Fruit fly (Drosophila melanogaster) whole organism, embryonic: ENCODE results near the gene CG2641.
A peak's percentile ranks its signal among the peaks of the same experiment; 100 is the strongest.

ENCODE experiments used
- ATbp ChIP-seq: fragments of 200-800 bp; sonication (Bioruptor generic); optimal IDR thresholded peaks from 2 replicates; lab custom pipeline; 2017; ENCODE audit warnings: missing biosample characterization, mild to moderate bottlenecking, missing genetic modification characterization, missing genetic modification reagents
- B-H1 ChIP-seq: fragments of 200-800 bp; sonication (Bioruptor generic); IDR thresholded peaks from 3 replicates; pipeline ENCODE4 v1.3.6; 2022; ENCODE audit warnings: missing biosample characterization, missing genetic modification characterization
- CG10366 ChIP-seq: fragments of 200-800 bp; sonication (Bioruptor generic); IDR thresholded peaks from 2 replicates; pipeline ENCODE4 v1.3.6; 2022; ENCODE audit warnings: missing biosample characterization, missing genetic modification characterization
- CG10543 ChIP-seq: fragments of 200-800 bp; sonication (Bioruptor generic); optimal IDR thresholded peaks from 3 replicates; lab custom pipeline; 2017; ENCODE audit warnings: missing biosample characterization, mild to moderate bottlenecking, missing genetic modification characterization, moderate library complexity
- CG11504 ChIP-seq: fragments of 200-800 bp; sonication (Bioruptor generic); optimal IDR thresholded peaks from 3 replicates; lab custom pipeline; 2019; ENCODE audit warnings: missing biosample characterization, mild to moderate bottlenecking, missing genetic modification characterization, moderate library complexity
- CG12104 ChIP-seq: fragments of 200-800 bp; sonication (Bioruptor generic); optimal IDR thresholded peaks from 3 replicates; lab custom pipeline; 2016; ENCODE audit warnings: missing biosample characterization, missing genetic modification characterization
- CG13296 ChIP-seq: fragments of 200-800 bp; sonication (Bioruptor generic); optimal IDR thresholded peaks from 3 replicates; lab custom pipeline; 2018; ENCODE audit warnings: missing biosample characterization, mild to moderate bottlenecking, missing genetic modification characterization
- CG13624 ChIP-seq: fragments of 200-800 bp; sonication (Bioruptor generic); optimal IDR thresholded peaks from 2 replicates; lab custom pipeline; 2016; ENCODE audit warnings: missing biosample characterization, missing genetic modification characterization
- CG13775 ChIP-seq: fragments of 200-800 bp; sonication (Bioruptor generic); optimal IDR thresholded peaks from 3 replicates; lab custom pipeline; 2017; ENCODE audit warnings: missing biosample characterization, mild to moderate bottlenecking, missing genetic modification characterization
- CG14441 ChIP-seq: fragments of 200-800 bp; sonication (Bioruptor generic); IDR thresholded peaks from 2 replicates; pipeline ENCODE4 v1.3.6; 2022; ENCODE audit warnings: missing biosample characterization, missing genetic modification characterization
- CG14965 ChIP-seq: fragments of 200-800 bp; sonication (Bioruptor generic); optimal IDR thresholded peaks from 2 replicates; lab custom pipeline; 2016; ENCODE audit warnings: missing biosample characterization, missing genetic modification characterization, borderline replicate concordance
- CG15269 ChIP-seq: fragments of 200-800 bp; sonication (Bioruptor generic); optimal IDR thresholded peaks from 2 replicates; lab custom pipeline; 2018; ENCODE audit warnings: missing biosample characterization, mild to moderate bottlenecking, missing genetic modification characterization, moderate library complexity
- CG18619 ChIP-seq: fragments of 200-800 bp; sonication (Bioruptor generic); optimal IDR thresholded peaks from 3 replicates; lab custom pipeline; 2017; ENCODE audit warnings: missing biosample characterization, mild to moderate bottlenecking, missing genetic modification characterization
- CG2202 ChIP-seq: fragments of 200-800 bp; sonication (Bioruptor generic); optimal IDR thresholded peaks from 2 replicates; lab custom pipeline; 2018; ENCODE audit warnings: missing biosample characterization, mild to moderate bottlenecking, missing genetic modification characterization
- CG32532 ChIP-seq: fragments of 200-800 bp; sonication (Bioruptor generic); IDR thresholded peaks from 2 replicates; pipeline ENCODE4 v1.3.6; 2022; ENCODE audit warnings: missing biosample characterization, missing genetic modification characterization
- CG5180 ChIP-seq: fragments of 200-800 bp; sonication (Bioruptor generic); optimal IDR thresholded peaks from 3 replicates; lab custom pipeline; 2017; ENCODE audit warnings: missing biosample characterization, missing genetic modification characterization, mild to moderate bottlenecking, moderate library complexity, missing genetic modification reagents
- CG7556 ChIP-seq: fragments of 200-800 bp; sonication (Bioruptor generic); optimal IDR thresholded peaks from 2 replicates; lab custom pipeline; 2017; ENCODE audit warnings: missing biosample characterization, mild to moderate bottlenecking, missing genetic modification characterization
- CG7839 ChIP-seq: fragments of 200-800 bp; sonication (Bioruptor generic); optimal IDR thresholded peaks from 3 replicates; lab custom pipeline; 2018; ENCODE audit warnings: missing biosample characterization, mild to moderate bottlenecking, missing genetic modification characterization, moderate library complexity
- CG9727 ChIP-seq: fragments of 200-800 bp; sonication (Bioruptor generic); optimal IDR thresholded peaks from 3 replicates; lab custom pipeline; 2017; ENCODE audit warnings: missing biosample characterization, mild to moderate bottlenecking, missing genetic modification characterization
- CkIIα-i1 ChIP-seq: fragments of 200-800 bp; sonication (Bioruptor generic); IDR thresholded peaks from 2 replicates; pipeline ENCODE4 v1.3.6; 2022; ENCODE audit warnings: missing biosample characterization, missing genetic modification characterization
- CoRest ChIP-seq: fragments of 200-800 bp; sonication (Bioruptor generic); optimal IDR thresholded peaks from 3 replicates; lab custom pipeline; 2018; ENCODE audit warnings: missing biosample characterization, mild to moderate bottlenecking, missing genetic modification characterization, moderate library complexity
- Drgx ChIP-seq: fragments of 200-800 bp; sonication (Bioruptor generic); IDR thresholded peaks from 2 replicates; pipeline ENCODE4 v1.3.6; 2022; ENCODE audit warnings: missing biosample characterization, missing genetic modification characterization
- E2f2 ChIP-seq: fragments of 200-800 bp; sonication (Bioruptor generic); IDR thresholded peaks from 2 replicates; pipeline ENCODE4 v1.3.6; 2022; ENCODE audit warnings: missing biosample characterization, missing genetic modification characterization
- Ets65A ChIP-seq: fragments of 200-800 bp; sonication (Bioruptor generic); peaks from one replicate; lab custom pipeline; 2016; ENCODE audit warnings: missing biosample characterization, missing genetic modification characterization
- H2.0 ChIP-seq: fragments of 200-800 bp; sonication (Bioruptor generic); IDR thresholded peaks from 2 replicates; pipeline ENCODE4 v1.3.6; 2022; ENCODE audit warnings: missing biosample characterization, missing genetic modification characterization
- HmgZ ChIP-seq: fragments of 200-800 bp; sonication (Bioruptor generic); optimal IDR thresholded peaks from 2 replicates; lab custom pipeline; 2018; ENCODE audit warnings: missing biosample characterization, mild to moderate bottlenecking, missing genetic modification characterization
- Hmr ChIP-seq: fragments of 200-800 bp; sonication (Bioruptor generic); optimal IDR thresholded peaks from 3 replicates; lab custom pipeline; 2017; ENCODE audit warnings: mild to moderate bottlenecking, missing biosample characterization, missing genetic modification reagents, missing genetic modification characterization
- MESR4 ChIP-seq: fragments of 200-800 bp; sonication (Bioruptor generic); optimal IDR thresholded peaks from 2 replicates; lab custom pipeline; 2018; ENCODE audit warnings: missing biosample characterization, mild to moderate bottlenecking, missing genetic modification characterization, moderate library complexity
- Meics ChIP-seq: fragments of 200-800 bp; sonication (Bioruptor generic); optimal IDR thresholded peaks from 2 replicates; lab custom pipeline; 2017; ENCODE audit warnings: missing biosample characterization, mild to moderate bottlenecking, missing genetic modification characterization
- NC2β ChIP-seq: fragments of 200-800 bp; sonication (Bioruptor generic); optimal IDR thresholded peaks from 2 replicates; lab custom pipeline; 2016; ENCODE audit warnings: missing biosample characterization, missing genetic modification characterization
- Nf-YC ChIP-seq: fragments of 200-800 bp; optimal IDR thresholded peaks from 3 replicates; lab custom pipeline; 2019; ENCODE audit warnings: missing biosample characterization, mild to moderate bottlenecking, missing genetic modification characterization, moderate library complexity
- Opbp ChIP-seq: fragments of 200-800 bp; sonication (Bioruptor generic); IDR thresholded peaks from 3 replicates; pipeline ENCODE4 v1.3.6; 2022; ENCODE audit warnings: missing biosample characterization, missing genetic modification characterization; ENCODE audit not compliant: partially characterized antibody
- Ptx1 ChIP-seq: fragments of 200-800 bp; sonication (Bioruptor generic); IDR thresholded peaks from 2 replicates; pipeline ENCODE4 v1.3.6; 2022; ENCODE audit warnings: missing biosample characterization, missing genetic modification characterization
- Rx ChIP-seq: fragments of 200-800 bp; sonication (Bioruptor generic); IDR thresholded peaks from 2 replicates; pipeline ENCODE4 v1.3.6; 2022; ENCODE audit warnings: missing biosample characterization, missing genetic modification characterization
- Sry-β ChIP-seq: fragments of 200-800 bp; sonication (Bioruptor generic); optimal IDR thresholded peaks from 2 replicates; lab custom pipeline; 2018; ENCODE audit warnings: missing biosample characterization, mild to moderate bottlenecking, missing genetic modification characterization, moderate library complexity
- az2 ChIP-seq: fragments of 200-800 bp; sonication (Bioruptor generic); optimal IDR thresholded peaks from 3 replicates; lab custom pipeline; 2016; ENCODE audit warnings: missing biosample characterization, missing genetic modification characterization
- bcd ChIP-seq: fragments of 200-800 bp; sonication (Bioruptor generic); optimal IDR thresholded peaks from 2 replicates; lab custom pipeline; 2017; ENCODE audit warnings: missing biosample characterization, mild to moderate bottlenecking, missing genetic modification characterization
- danr ChIP-seq: fragments of 200-800 bp; sonication (Bioruptor generic); IDR thresholded peaks from 2 replicates; pipeline ENCODE4 v1.3.6; 2022; ENCODE audit warnings: missing biosample characterization, missing genetic modification characterization
- dysf ChIP-seq: fragments of 200-800 bp; sonication (Bioruptor generic); IDR thresholded peaks from 3 replicates; pipeline ENCODE4 v1.3.6; 2022; ENCODE audit warnings: missing biosample characterization, missing genetic modification characterization
- emc ChIP-seq: fragments of 200-800 bp; sonication (Bioruptor generic); optimal IDR thresholded peaks from 2 replicates; lab custom pipeline; 2016; ENCODE audit warnings: missing biosample characterization, missing genetic modification characterization
- ewg ChIP-seq: fragments of 200-800 bp; sonication (Bioruptor generic); optimal IDR thresholded peaks from 3 replicates; lab custom pipeline; 2017; ENCODE audit warnings: mild to moderate bottlenecking, missing biosample characterization, missing genetic modification reagents, missing genetic modification characterization
- gro ChIP-seq: fragments of 200-800 bp; sonication (Bioruptor generic); optimal IDR thresholded peaks from 2 replicates; lab custom pipeline; 2016; ENCODE audit warnings: missing biosample characterization, missing genetic modification characterization
- klu ChIP-seq: fragments of 200-800 bp; sonication (Bioruptor generic); IDR thresholded peaks from 2 replicates; pipeline ENCODE4 v1.3.6; 2022; ENCODE audit warnings: missing biosample characterization, missing genetic modification characterization
- lmd ChIP-seq: fragments of 200-800 bp; sonication (Bioruptor generic); IDR thresholded peaks from 2 replicates; pipeline ENCODE4 v1.3.6; 2022; ENCODE audit warnings: missing biosample characterization, missing genetic modification characterization
- sens ChIP-seq: fragments of 200-800 bp; sonication (Bioruptor generic); peaks from one replicate; lab custom pipeline; 2016; ENCODE audit warnings: missing biosample characterization, missing genetic modification characterization
- slbo ChIP-seq: fragments of 200-800 bp; sonication (Bioruptor generic); IDR thresholded peaks from 2 replicates; pipeline ENCODE4 v1.3.6; 2022; ENCODE audit warnings: missing biosample characterization, missing genetic modification characterization
- sna ChIP-seq: fragments of 200-800 bp; sonication (Bioruptor generic); IDR thresholded peaks from 2 replicates; pipeline ENCODE4 v1.3.6; 2022; ENCODE audit warnings: missing biosample characterization, missing genetic modification characterization; ENCODE audit not compliant: partially characterized antibody
- ssp ChIP-seq: fragments of 200-800 bp; sonication (Bioruptor generic); IDR thresholded peaks from 2 replicates; pipeline ENCODE4 v1.3.6; 2022; ENCODE audit warnings: missing biosample characterization, missing genetic modification characterization
- tgo ChIP-seq: fragments of 200-800 bp; sonication (Bioruptor generic); IDR thresholded peaks from 3 replicates; pipeline ENCODE4 v1.3.6; 2022; ENCODE audit warnings: missing biosample characterization, missing genetic modification characterization
- tin ChIP-seq: fragments of 200-800 bp; sonication (Bioruptor generic); optimal IDR thresholded peaks from 3 replicates; lab custom pipeline; 2016; ENCODE audit warnings: missing biosample characterization, missing genetic modification characterization
- tx ChIP-seq: fragments of 200-800 bp; sonication (Bioruptor generic); optimal IDR thresholded peaks from 2 replicates; lab custom pipeline; 2016; ENCODE audit warnings: missing biosample characterization, missing genetic modification characterization

Gene CG2641

dm6 chr3R:7821559-7821958 lies 27.7 kb downstream of the CG2641 start (continued):
- TF ChIP-seq CG10366 (GFP tag; lab: Robert Waterston, UW) (peak; percentile 22; the same call in 1 of the 2 replicates), Drgx (GFP tag; lab: Robert Waterston, UW) (peak; percentile 32; the same call in 1 of the 2 replicates), CG12104 (GFP tag; lab: Kevin White, UChicago) (no peak), Ets65A (GFP tag; lab: Kevin White, UChicago) (peak; percentile 89), sna (GFP tag; lab: Robert Waterston, UW) (no peak), CG32532 (GFP tag; lab: Robert Waterston, UW) (peak; percentile 49), ATbp (GFP tag; lab: Kevin White, UChicago) (peak; percentile 1), Rx (GFP tag; lab: Robert Waterston, UW) (peak; percentile 27; the same call in 1 of the 2 replicates), CG7839 (tag; lab: Kevin White, UChicago) (peak; percentile 52), Sry-β (no peak), CG13624 (GFP tag; lab: Kevin White, UChicago) (peak; percentile 40), bcd (GFP tag; lab: Kevin White, UChicago) (peak; percentile 40), CG14965 (GFP tag; lab: Kevin White, UChicago) (no peak), tx (GFP tag; lab: Kevin White, UChicago) (no peak), CG10543 (GFP tag; lab: Kevin White, UChicago) (peak; percentile 39), ssp (GFP tag; lab: Robert Waterston, UW) (peak; percentile 49; the same call in 1 of the 2 replicates), CkIIα-i1 (GFP tag; lab: Robert Waterston, UW) (no peak), ewg (GFP tag; lab: Kevin White, UChicago) (peak; percentile 37), NC2β (GFP tag; lab: Kevin White, UChicago) (no peak), slbo (GFP tag; lab: Robert Waterston, UW) (peak; percentile 63), CG11504 (tag; lab: Kevin White, UChicago) (peak; percentile 45), CG13775 (GFP tag; lab: Kevin White, UChicago) (peak; percentile 32), tgo (GFP tag; lab: Robert Waterston, UW) (peak; percentile 43; the same call in 2 of the 3 replicates), CG2202 (tag; lab: Kevin White, UChicago) (no peak), Opbp (no peak), klu (GFP tag; lab: Robert Waterston, UW) (0 out of 2 replicates have a peak, but pooled peaks have one; percentile 36), az2 (GFP tag; lab: Kevin White, UChicago) (peak; percentile 8), B-H1 (GFP tag; lab: Robert Waterston, UW) (no peak), gro (peak; percentile 16), Hmr (GFP tag; lab: Kevin White, UChicago) (peak; percentile 80), Nf-YC (tag; lab: Kevin White, UChicago) (peak; percentile 39), dysf (peak; percentile 64), CG15269 (tag; lab: Kevin White, UChicago) (peak; percentile 48), sens (GFP tag; lab: Kevin White, UChicago) (peak; percentile 39), emc (GFP tag; lab: Kevin White, UChicago) (no peak), danr (GFP tag; lab: Robert Waterston, UW) (0 out of 2 replicates have a peak, but pooled peaks have one; percentile 22), CG7556 (GFP tag; lab: Kevin White, UChicago) (peak; percentile 66), MESR4 (GFP tag; lab: Kevin White, UChicago) (no peak), CG13296 (GFP tag; lab: Kevin White, UChicago) (peak; percentile 29), CG9727 (peak; percentile 26), CoRest (tag; lab: Kevin White, UChicago) (peak; percentile 30), HmgZ (tag; lab: Kevin White, UChicago) (peak; percentile 21), CG18619 (GFP tag; lab: Kevin White, UChicago) (peak; percentile 34), CG5180 (GFP tag; lab: Kevin White, UChicago) (no peak), E2f2 (peak; percentile 30; the same call in 1 of the 2 replicates), CG14441 (peak; percentile 31; the same call in 1 of the 2 replicates), Ptx1 (peak; percentile 45), lmd (GFP tag; lab: Robert Waterston, UW) (peak; percentile 41; the same call in 1 of the 2 replicates), H2.0 (GFP tag; lab: Robert Waterston, UW) (peak; percentile 50; the same call in 1 of the 2 replicates), tin (GFP tag; lab: Kevin White, UChicago) (no peak), Meics (GFP tag; lab: Kevin White, UChicago) (peak; percentile 71)
